Fruit fly (Drosophila melanogaster) whole organism, prepupa: Measurements from ENCODE around the gene CG44044.
A peak's percentile ranks its signal among the peaks of the same experiment; 100 is the strongest.

ENCODE experiments used
- Blimp-1 ChIP-seq: fragments of 200-800 bp; sonication (Bioruptor generic); optimal IDR thresholded peaks from 3 replicates; lab custom pipeline; 2017; ENCODE audit warnings: missing biosample characterization, missing genetic modification characterization, mild to moderate bottlenecking, moderate library complexity, missing genetic modification reagents
- CG10631 ChIP-seq: fragments of 200-800 bp; sonication (Bioruptor generic); optimal IDR thresholded peaks from 2 replicates; lab custom pipeline; 2016; ENCODE audit warnings: missing biosample characterization, missing genetic modification characterization
- CG11902 ChIP-seq: fragments of 200-800 bp; sonication (Bioruptor generic); optimal IDR thresholded peaks from 3 replicates; lab custom pipeline; 2016; ENCODE audit warnings: missing biosample characterization, missing genetic modification characterization
- CG16779 ChIP-seq: fragments of 200-800 bp; sonication (Bioruptor generic); optimal IDR thresholded peaks from 3 replicates; lab custom pipeline; 2017; ENCODE audit warnings: missing biosample characterization, mild to moderate bottlenecking, missing genetic modification characterization
- CG3032 ChIP-seq: fragments of 200-800 bp; optimal IDR thresholded peaks from 2 replicates; lab custom pipeline; 2019; ENCODE audit warnings: missing biosample characterization, mild to moderate bottlenecking, missing genetic modification characterization, moderate library complexity
- CG32006 ChIP-seq: fragments of 200-800 bp; sonication (Bioruptor generic); optimal IDR thresholded peaks from 3 replicates; lab custom pipeline; 2017; ENCODE audit warnings: missing biosample characterization, mild to moderate bottlenecking, missing genetic modification characterization
- CG34406 ChIP-seq: fragments of 200-800 bp; sonication (Bioruptor generic); optimal IDR thresholded peaks from 3 replicates; lab custom pipeline; 2016; ENCODE audit warnings: missing biosample characterization, missing genetic modification characterization
- CG3919 ChIP-seq: fragments of 200-800 bp; sonication (Bioruptor generic); optimal IDR thresholded peaks from 3 replicates; lab custom pipeline; 2016; ENCODE audit warnings: missing biosample characterization, missing genetic modification characterization
- CG6163 ChIP-seq: fragments of 200-800 bp; sonication (Bioruptor generic); IDR thresholded peaks from 3 replicates; pipeline ENCODE4 v1.3.6; 2022; ENCODE audit warnings: missing biosample characterization, missing genetic modification characterization
- CG6276 ChIP-seq: fragments of 200-800 bp; sonication (Bioruptor generic); optimal IDR thresholded peaks from 2 replicates; lab custom pipeline; 2017; ENCODE audit warnings: missing biosample characterization, mild to moderate bottlenecking, missing genetic modification characterization
- CG6808 ChIP-seq: fragments of 200-800 bp; sonication (Bioruptor generic); optimal IDR thresholded peaks from 3 replicates; lab custom pipeline; 2017; ENCODE audit warnings: missing biosample characterization, missing genetic modification characterization, mild to moderate bottlenecking, moderate library complexity, missing genetic modification reagents
- CG6854 ChIP-seq: fragments of 200-800 bp; sonication (Bioruptor generic); optimal IDR thresholded peaks from 2 replicates; lab custom pipeline; 2017; ENCODE audit warnings: missing biosample characterization, mild to moderate bottlenecking, missing genetic modification characterization
- CG8119 ChIP-seq: fragments of 200-800 bp; sonication (Bioruptor generic); IDR thresholded peaks from 3 replicates; pipeline ENCODE4 v1.3.6; 2022; ENCODE audit warnings: missing biosample characterization, missing genetic modification characterization
- CG8319 ChIP-seq: fragments of 200-800 bp; sonication (Bioruptor generic); optimal IDR thresholded peaks from 3 replicates; lab custom pipeline; 2016; ENCODE audit warnings: missing biosample characterization, missing genetic modification characterization
- CG9139 ChIP-seq: fragments of 200-800 bp; sonication (Bioruptor generic); optimal IDR thresholded peaks from 3 replicates; lab custom pipeline; 2017; ENCODE audit warnings: missing biosample characterization, mild to moderate bottlenecking, missing genetic modification characterization
- Eip78C ChIP-seq: fragments of 200-800 bp; sonication (Bioruptor generic); peaks from one replicate; lab custom pipeline; 2016; ENCODE audit warnings: missing biosample characterization, missing genetic modification characterization
- Eip93F ChIP-seq: fragments of 200-800 bp; sonication (Bioruptor generic); optimal IDR thresholded peaks from 2 replicates; lab custom pipeline; 2016; ENCODE audit warnings: missing biosample characterization, mild to moderate bottlenecking, missing genetic modification characterization
- Ets96B ChIP-seq: fragments of 200-800 bp; optimal IDR thresholded peaks from 2 replicates; lab custom pipeline; 2019; ENCODE audit warnings: missing biosample characterization, mild to moderate bottlenecking, missing genetic modification characterization, moderate library complexity
- Gug ChIP-seq: fragments of 200-800 bp; sonication (Bioruptor generic); IDR thresholded peaks from 2 replicates; pipeline ENCODE4 v1.3.6; 2022; ENCODE audit warnings: missing biosample characterization, missing genetic modification characterization
- Hr38 ChIP-seq: sonication (Bioruptor generic); optimal IDR thresholded peaks from 2 replicates; lab custom pipeline; 2016; ENCODE audit warnings: missing biosample characterization, missing genetic modification characterization
- Hr39 ChIP-seq: fragments of 200-800 bp; sonication (Bioruptor generic); optimal IDR thresholded peaks from 2 replicates; lab custom pipeline; 2016; ENCODE audit warnings: missing biosample characterization, missing genetic modification characterization
- Hr4 ChIP-seq: fragments of 200-800 bp; sonication (Bioruptor generic); optimal IDR thresholded peaks from 3 replicates; lab custom pipeline; 2016; ENCODE audit warnings: missing biosample characterization, missing genetic modification characterization
- Lpt ChIP-seq: fragments of 200-800 bp; sonication (Bioruptor generic); optimal IDR thresholded peaks from 3 replicates; lab custom pipeline; 2016; ENCODE audit warnings: missing biosample characterization, missing genetic modification characterization
- Smox ChIP-seq: fragments of 200-800 bp; sonication (Bioruptor generic); optimal IDR thresholded peaks from 3 replicates; lab custom pipeline; 2016; ENCODE audit warnings: missing biosample characterization, missing genetic modification characterization
- Sox14 ChIP-seq: fragments of 200-800 bp; sonication (Bioruptor generic); optimal IDR thresholded peaks from 3 replicates; lab custom pipeline; 2016; ENCODE audit warnings: missing biosample characterization, missing genetic modification characterization
- achi ChIP-seq: fragments of 200-800 bp; sonication (Bioruptor generic); optimal IDR thresholded peaks from 3 replicates; lab custom pipeline; 2016; ENCODE audit warnings: missing biosample characterization, missing genetic modification characterization
- acj6 ChIP-seq: fragments of 200-800 bp; sonication (Bioruptor generic); optimal IDR thresholded peaks from 3 replicates; lab custom pipeline; 2016; ENCODE audit warnings: missing biosample characterization, missing genetic modification characterization
- dac ChIP-seq: fragments of 200-800 bp; sonication (Bioruptor generic); optimal IDR thresholded peaks from 2 replicates; lab custom pipeline; 2017; ENCODE audit warnings: missing biosample characterization, mild to moderate bottlenecking, missing genetic modification characterization
- dsx ChIP-seq: fragments of 200-800 bp; optimal IDR thresholded peaks from 3 replicates; lab custom pipeline; 2019; ENCODE audit warnings: missing biosample characterization, mild to moderate bottlenecking, missing genetic modification characterization, moderate library complexity; ENCODE audit not compliant: poor library complexity, severe bottlenecking
- eg ChIP-seq: fragments of 200-800 bp; sonication (Bioruptor generic); IDR thresholded peaks from 3 replicates; pipeline ENCODE4 v1.3.6; 2022; ENCODE audit warnings: missing biosample characterization, missing genetic modification characterization
- esn ChIP-seq: fragments of 200-800 bp; sonication (Bioruptor generic); optimal IDR thresholded peaks from 2 replicates; lab custom pipeline; 2016; ENCODE audit warnings: missing biosample characterization, mild to moderate bottlenecking, missing genetic modification characterization, moderate library complexity
- fd59A ChIP-seq: fragments of 200-800 bp; sonication (Bioruptor generic); optimal IDR thresholded peaks from 2 replicates; lab custom pipeline; 2017; ENCODE audit warnings: missing biosample characterization, mild to moderate bottlenecking, missing genetic modification characterization, missing genetic modification reagents
- fd85E ChIP-seq: fragments of 200-800 bp; sonication (Bioruptor generic); optimal IDR thresholded peaks from 3 replicates; lab custom pipeline; 2016; ENCODE audit warnings: missing biosample characterization, missing genetic modification characterization
- fkh ChIP-seq: fragments of 200-800 bp; sonication (Bioruptor generic); optimal IDR thresholded peaks from 3 replicates; lab custom pipeline; 2017; ENCODE audit warnings: missing biosample characterization, mild to moderate bottlenecking, missing genetic modification characterization, moderate library complexity
- net ChIP-seq: fragments of 200-800 bp; sonication (Bioruptor generic); optimal IDR thresholded peaks from 3 replicates; lab custom pipeline; 2016; ENCODE audit warnings: missing biosample characterization, missing genetic modification characterization
- salr ChIP-seq, 2 experiments: fragments of 200-800 bp; sonication (Bioruptor generic); optimal IDR thresholded peaks; 3 replicates each; lab custom pipeline; 2016 to 2018; ENCODE audit warnings: missing biosample characterization in 2 of 2, missing genetic modification characterization in 2 of 2, mild to moderate bottlenecking in 1 of 2
- spab ChIP-seq: fragments of 200-800 bp; sonication (Bioruptor generic); optimal IDR thresholded peaks from 2 replicates; lab custom pipeline; 2017; ENCODE audit warnings: missing biosample characterization, mild to moderate bottlenecking, missing genetic modification characterization, missing genetic modification reagents
- ss ChIP-seq, 2 experiments: fragments of 200-800 bp; sonication (Bioruptor generic); optimal IDR thresholded peaks; 2 replicates in 1 of 2; 3 replicates in 1 of 2; lab custom pipeline; 2017 to 2018; ENCODE audit warnings: mild to moderate bottlenecking in 2 of 2, missing biosample characterization in 2 of 2, missing genetic modification characterization in 2 of 2, moderate library complexity in 1 of 2
- svp ChIP-seq: fragments of 200-800 bp; sonication (Bioruptor generic); peaks from one replicate; lab custom pipeline; 2016; ENCODE audit warnings: missing biosample characterization, missing genetic modification characterization

Gene CG44044

dm6 chr3R:16356215-16356862 lies 34.7 kb downstream of the CG44044 start:
- peak; percentile 9 for TF ChIP-seq net (GFP tag; lab: Kevin White, UChicago)
- peak in 1 of 2 experiments; percentile 23 for TF ChIP-seq salr (GFP tag; optimal IDR thresholded peaks at IDR 0.05; lab: Kevin White, UChicago)
- no peak for TF ChIP-seq Hr4 (GFP tag; lab: Kevin White, UChicago)
- no peak for TF ChIP-seq fd85E (GFP tag; lab: Kevin White, UChicago)
- no peak for TF ChIP-seq spab
- TF ChIP-seq Ets96B (tag; lab: Kevin White, UChicago): no peak
- TF ChIP-seq CG8319 (GFP tag; lab: Kevin White, UChicago): no peak
- TF ChIP-seq Eip78C (GFP tag; lab: Kevin White, UChicago): peak; percentile 1
- no peak for TF ChIP-seq CG8119
- TF ChIP-seq svp: peak; percentile 94
- no peak for TF ChIP-seq Smox (GFP tag; lab: Kevin White, UChicago)

- TF ChIP-seq esn (GFP tag; lab: Kevin White, UChicago) (no peak), Sox14 (GFP tag; lab: Kevin White, UChicago) (no peak), CG16779 (peak; percentile 33), svp (no peak), eg (GFP tag; lab: Robert Waterston, UW) (peak; percentile 24; the same call in 1 of the 3 replicates), CG6163 (GFP tag; lab: Robert Waterston, UW) (0 out of 3 replicates have a peak, but pooled peaks have one; percentile 15), CG6854 (peak; percentile 73)
- TF ChIP-seq, all 60 proteins: peak for 4
These were observed 35.2 kb downstream of the CG44044 start, which contains the start of gene CG10311 for dm6 chr3R:16356863-16357215. Gene CG10311 (minus strand): TSS chr3R:16357015.

- TF ChIP-seq achi (GFP tag; lab: Kevin White, UChicago) (peak; percentile 98), Sox14 (GFP tag; lab: Kevin White, UChicago) (no peak), Smox (GFP tag; lab: Kevin White, UChicago) (no peak), fkh (GFP tag; lab: Kevin White, UChicago) (no peak), CG6808 (GFP tag; lab: Kevin White, UChicago) (peak; percentile 100), dsx (GFP tag; lab: Kevin White, UChicago) (peak; percentile 74)
These were observed 37.5 kb downstream of the CG44044 start, which contains the start of gene CG17931 for dm6 chr3R:16359098-16359497. Gene CG17931 (minus strand): TSS chr3R:16359466.

dm6 chr3R:16360008-16360407 lies 38.4 kb downstream of the CG44044 start, which contains the start of gene CG42446:
Gene CG42446 (minus strand): TSS chr3R:16360108.
- no peak for TF ChIP-seq Hr39 (GFP tag; lab: Kevin White, UChicago)
- TF ChIP-seq dac: no peak
- no peak for TF ChIP-seq CG16779
- TF ChIP-seq CG6276 (GFP tag; lab: Kevin White, UChicago): no peak
- TF ChIP-seq dsx (GFP tag; lab: Kevin White, UChicago): no peak
- TF ChIP-seq acj6 (GFP tag; lab: Kevin White, UChicago): no peak
- no peak for TF ChIP-seq Eip78C (GFP tag; lab: Kevin White, UChicago)
- TF ChIP-seq fkh (GFP tag; lab: Kevin White, UChicago): no peak
- no peak for TF ChIP-seq salr (GFP tag; optimal IDR thresholded peaks at IDR 0.05; lab: Kevin White, UChicago)
- no peak for TF ChIP-seq Gug
- TF ChIP-seq, all 60 proteins: peak for 0

- TF ChIP-seq ss (GFP tag; optimal IDR thresholded peaks at IDR 0.05; lab: Kevin White, UChicago) (no peak), CG34406 (peak; percentile 33), CG9139 (GFP tag; lab: Kevin White, UChicago) (no peak), Hr38 (no peak), spab (no peak), Eip93F (no peak), Gug (0 out of 2 replicates have a peak, but pooled peaks have one; percentile 31), CG3919 (peak; percentile 73), CG8119 (peak; percentile 83), achi (GFP tag; lab: Kevin White, UChicago) (peak; percentile 67), CG11902 (GFP tag; lab: Kevin White, UChicago) (no peak), CG8319 (GFP tag; lab: Kevin White, UChicago) (peak; percentile 24), CG6163 (GFP tag; lab: Robert Waterston, UW) (peak; percentile 66; the same call in 2 of the 3 replicates), Lpt (GFP tag; lab: Kevin White, UChicago) (peak; percentile 75), Hr4 (GFP tag; lab: Kevin White, UChicago) (peak; percentile 81), CG3032 (tag; lab: Kevin White, UChicago) (no peak), CG32006 (peak; percentile 91), svp (no peak), acj6 (GFP tag; lab: Kevin White, UChicago) (peak; percentile 61), CG10631 (GFP tag; lab: Kevin White, UChicago) (peak; percentile 9), Blimp-1 (GFP tag; lab: Kevin White, UChicago) (no peak), Eip78C (GFP tag; lab: Kevin White, UChicago) (no peak), salr (GFP tag; optimal IDR thresholded peaks at IDR 0.05; lab: Kevin White, UChicago) (peak in 1 of 2 experiments; percentile 62), fd59A (GFP tag; lab: Kevin White, UChicago) (no peak)
These were observed 46.6 kb downstream of the CG44044 start, which contains the start of gene js for dm6 chr3R:16368288-16368687. Gene js (minus strand): TSS chr3R:16368306.
